Worm (Caenorhabditis elegans): ENCODE results near the gene pqn-37.

Gene pqn-37

DNA sequence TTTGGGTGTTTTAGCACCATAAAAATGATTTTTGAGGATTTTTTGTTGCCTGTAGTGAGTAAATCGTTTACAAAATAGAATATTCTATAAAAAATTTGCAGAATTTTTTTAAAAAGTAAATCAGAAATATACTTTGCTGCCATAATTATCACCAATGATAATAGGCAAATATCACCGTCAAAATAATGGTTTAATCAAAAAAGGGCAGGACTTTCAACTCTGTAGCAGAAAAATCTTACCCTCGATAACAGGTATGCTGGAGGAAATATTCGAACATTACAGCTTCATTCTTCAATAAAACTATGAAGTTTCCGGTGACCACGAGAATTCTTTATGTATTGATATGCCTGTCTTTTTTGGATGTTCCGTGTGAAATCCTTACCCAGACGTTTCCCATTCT, 38.9 kb upstream of the pqn-37 start, which contains the start of gene K09C4.4:
Gene K09C4.4 (plus strand): TSS at position 301 of the 400 bp plus-strand sequence.
- no peak for TF ChIP-seq lin-39 (tag; optimal IDR thresholded peaks at IDR 0.05)

DNA sequence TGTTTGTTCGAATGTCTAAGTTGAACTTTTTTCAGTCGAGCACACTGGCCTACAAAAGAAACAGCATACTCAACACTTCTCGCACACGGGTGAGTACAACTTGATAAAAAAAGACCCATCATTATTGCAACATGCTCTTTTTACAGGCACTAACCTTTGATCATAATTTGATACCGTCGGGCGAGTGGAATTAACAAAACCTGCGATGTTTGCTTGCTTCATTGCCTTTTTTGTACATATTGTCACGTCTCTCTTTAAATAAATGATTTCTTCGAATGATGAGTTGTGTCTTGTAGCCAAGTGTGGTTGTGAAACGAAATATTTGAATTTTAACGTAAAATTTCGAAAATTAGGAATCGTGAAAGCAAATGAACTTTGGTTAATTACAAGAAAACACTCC, 35.1 kb upstream of the pqn-37 start:
- TF ChIP-seq elt-3 (tag; optimal IDR thresholded peaks at IDR 0.05) (no peak), nhr-11 (tag; optimal IDR thresholded peaks at IDR 0.05) (no peak), aly-2 (tag; optimal IDR thresholded peaks at IDR 0.05) (no peak), unc-39 (tag; optimal IDR thresholded peaks at IDR 0.05) (no peak), tbx-2 (tag; optimal IDR thresholded peaks at IDR 0.05) (no peak), lsy-12 (tag; optimal IDR thresholded peaks at IDR 0.05) (no peak), elt-2 (tag; optimal IDR thresholded peaks at IDR 0.05) (peak; percentile 78), pqm-1 (tag; optimal IDR thresholded peaks at IDR 0.05) (peak; percentile 92), pha-4 (tag; optimal IDR thresholded peaks at IDR 0.05) (peak; percentile 58), unc-62 (GFP tag; optimal IDR thresholded peaks at IDR 0.05) (no peak), nhr-28 (tag; optimal IDR thresholded peaks at IDR 0.05) (no peak)

DNA sequence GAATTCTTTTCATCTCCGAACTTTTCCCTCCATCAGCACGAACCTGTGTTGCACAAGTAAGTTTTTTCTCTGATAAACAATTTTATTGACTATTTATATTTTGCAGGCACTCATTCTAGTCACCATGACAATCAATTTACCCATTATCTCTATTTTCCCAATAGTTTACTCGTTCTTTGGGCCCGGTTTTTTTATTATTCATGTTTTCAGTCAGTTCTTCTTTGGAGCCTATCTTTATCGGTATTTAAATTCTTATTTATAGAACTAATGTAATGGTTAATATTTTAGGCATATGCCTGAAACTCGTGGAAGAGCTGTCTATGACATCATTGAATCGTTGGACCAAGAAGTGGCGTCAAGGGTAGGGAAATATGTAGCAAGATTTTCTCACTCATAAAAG, 34.6 kb upstream of the pqn-37 start:
- TF ChIP-seq ztf-11 (tag; optimal IDR thresholded peaks at IDR 0.05), result no peak
- no peak for TF ChIP-seq nhr-67 (tag; optimal IDR thresholded peaks at IDR 0.05)
- no peak for TF ChIP-seq fkh-2 (tag; optimal IDR thresholded peaks at IDR 0.05)
- no peak for TF ChIP-seq unc-62 (GFP tag; optimal IDR thresholded peaks at IDR 0.05)
- no peak for TF ChIP-seq ceh-9 (tag; optimal IDR thresholded peaks at IDR 0.05)
- TF ChIP-seq ZK546.5 (tag; optimal IDR thresholded peaks at IDR 0.05), result no peak
- TF ChIP-seq nhr-11 (tag; optimal IDR thresholded peaks at IDR 0.05), result no peak
- no peak for TF ChIP-seq lsy-12 (tag; optimal IDR thresholded peaks at IDR 0.05)
- no peak for TF ChIP-seq elt-1 (tag; optimal IDR thresholded peaks at IDR 0.05)
- TF ChIP-seq aly-2 (tag; optimal IDR thresholded peaks at IDR 0.05), result no peak
- TF ChIP-seq pqm-1 (tag; optimal IDR thresholded peaks at IDR 0.05), result no peak
- no peak for TF ChIP-seq ceh-16 (tag; optimal IDR thresholded peaks at IDR 0.05)
- no peak for TF ChIP-seq fkh-10 (GFP tag; optimal IDR thresholded peaks at IDR 0.05)
- no peak for TF ChIP-seq nhr-43 (tag; optimal IDR thresholded peaks at IDR 0.05; ENCODE audit: poor library complexity, severe bottlenecking)
- TF ChIP-seq nhr-23 (tag; optimal IDR thresholded peaks at IDR 0.05), result no peak
- TF ChIP-seq elt-3 (tag; optimal IDR thresholded peaks at IDR 0.05), result no peak

DNA sequence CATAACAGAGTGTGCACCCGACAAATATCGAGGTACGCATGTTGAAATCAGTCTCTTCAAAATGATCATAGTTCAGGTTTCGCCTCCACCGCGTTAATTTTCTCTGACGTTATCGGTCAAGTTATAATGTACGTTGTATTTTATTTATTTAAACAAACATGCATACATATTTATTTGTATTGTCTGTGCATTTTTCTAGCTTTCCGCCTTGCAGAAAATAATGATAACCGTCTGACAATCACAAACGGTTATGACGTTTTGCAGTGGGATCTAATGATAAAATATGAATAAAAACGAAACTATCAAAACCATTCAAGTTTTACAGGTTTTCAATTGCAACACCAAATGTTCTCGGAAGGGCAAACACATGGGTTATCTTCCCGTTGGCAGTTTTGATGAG, 32.9 kb upstream of the pqn-37 start:
- peak; percentile 12 for TF ChIP-seq pha-4 (tag; optimal IDR thresholded peaks at IDR 0.05)
- peak; percentile 55 for TF ChIP-seq pqm-1 (tag; optimal IDR thresholded peaks at IDR 0.05)
- no peak for TF ChIP-seq nfya-1 (tag; optimal IDR thresholded peaks at IDR 0.05; ENCODE audit: insufficient read depth)
- no peak for TF ChIP-seq ztf-4 (tag; optimal IDR thresholded peaks at IDR 0.05)
- TF ChIP-seq jun-1 (tag; optimal IDR thresholded peaks at IDR 0.05), result peak; percentile 19
- peak; percentile 79 for TF ChIP-seq elt-2 (tag; optimal IDR thresholded peaks at IDR 0.05)
- TF ChIP-seq fkh-10 (GFP tag; optimal IDR thresholded peaks at IDR 0.05), result no peak
- TF ChIP-seq ZK546.5 (tag; optimal IDR thresholded peaks at IDR 0.05), result no peak
- no peak for TF ChIP-seq snpc-4 (tag; optimal IDR thresholded peaks at IDR 0.05)

DNA sequence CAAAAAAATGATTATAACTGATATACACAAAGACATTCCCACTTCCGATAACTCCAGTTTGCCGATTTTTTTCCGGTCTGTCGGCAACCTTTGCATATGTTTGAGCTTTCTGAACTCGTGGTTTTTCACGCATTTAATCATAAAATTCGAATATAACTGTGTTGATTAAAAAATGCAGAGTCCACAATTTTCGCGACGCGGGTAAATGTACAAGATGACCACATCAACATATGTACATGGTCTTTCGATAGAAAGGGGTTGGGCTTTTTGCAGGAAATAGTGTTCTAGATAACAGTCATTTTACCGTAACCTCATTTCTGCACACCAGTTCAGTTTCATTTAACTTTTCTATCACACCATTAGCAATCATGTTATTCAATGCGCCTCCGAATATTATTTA, 32.0 kb upstream of the pqn-37 start, which contains the start of gene K09C4.5:
Gene K09C4.5 (plus strand): TSS at position 326 of the 400 bp plus-strand sequence.
- peak; percentile 49 for TF ChIP-seq elt-2 (tag; optimal IDR thresholded peaks at IDR 0.05)
- TF ChIP-seq pqm-1 (tag; optimal IDR thresholded peaks at IDR 0.05), result peak; percentile 30
- peak; percentile 11 for TF ChIP-seq pha-4 (tag; optimal IDR thresholded peaks at IDR 0.05)
- TF ChIP-seq mml-1 (tag; optimal IDR thresholded peaks at IDR 0.05), result no peak

DNA sequence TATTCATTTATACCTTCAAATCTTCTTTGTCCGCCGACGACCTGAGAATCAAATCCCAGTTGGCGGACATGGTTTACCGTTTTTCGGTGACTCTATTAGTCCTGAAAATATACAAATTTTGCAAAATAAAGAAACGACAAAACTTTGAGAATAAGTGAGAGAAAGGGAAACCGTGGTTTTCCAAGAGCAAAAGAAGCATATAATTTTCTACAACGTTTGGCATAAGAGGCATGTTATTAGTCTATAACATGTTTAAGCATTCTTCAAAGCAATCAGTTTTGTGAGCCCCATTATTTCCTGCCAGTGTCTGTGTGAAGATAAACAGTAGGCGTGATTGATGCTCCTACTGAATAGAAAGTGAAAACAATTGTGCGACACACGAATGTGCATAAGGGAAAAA, 29.8 kb upstream of the pqn-37 start, which contains the start of gene K09C4.10:
Gene K09C4.10 (minus strand): TSS at position 101 of the 400 bp plus-strand sequence.
- no peak for TF ChIP-seq pqm-1 (tag; optimal IDR thresholded peaks at IDR 0.05)
- no peak for TF ChIP-seq daf-12 (tag; optimal IDR thresholded peaks at IDR 0.05)

DNA sequence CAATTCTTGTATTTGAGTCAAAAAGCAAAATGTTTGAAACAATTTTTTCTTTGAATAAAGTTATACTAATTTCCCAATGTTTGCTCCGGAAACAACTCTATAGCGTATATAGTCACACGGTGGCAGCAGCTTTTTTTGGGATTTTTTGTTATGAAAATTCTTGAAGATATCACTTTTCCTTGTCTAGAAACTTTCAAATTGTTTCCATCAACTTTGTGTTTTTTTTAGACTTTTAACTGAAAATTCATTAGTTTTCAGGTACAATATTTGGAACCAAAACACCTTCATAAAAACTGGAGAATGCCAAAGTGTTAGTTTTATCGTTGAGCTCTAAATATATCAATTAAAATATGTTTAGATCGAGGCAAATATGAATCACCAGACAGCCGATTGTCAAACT, 22.2 kb upstream of the pqn-37 start, which contains the start of gene K09C4.7:
Gene K09C4.7 (plus strand): TSS at position 301 of the 400 bp plus-strand sequence.
- no peak for TF ChIP-seq nhr-23 (tag; optimal IDR thresholded peaks at IDR 0.05)
- TF ChIP-seq nhr-77 (tag; optimal IDR thresholded peaks at IDR 0.05), result no peak
- no peak for TF ChIP-seq fkh-2 (tag; optimal IDR thresholded peaks at IDR 0.05)
- no peak for TF ChIP-seq mdl-1 (tag; optimal IDR thresholded peaks at IDR 0.05)
- TF ChIP-seq elt-2 (tag; optimal IDR thresholded peaks at IDR 0.05), result no peak
- no peak for TF ChIP-seq daf-12 (tag; optimal IDR thresholded peaks at IDR 0.05)
- no peak for TF ChIP-seq ceh-9 (tag; optimal IDR thresholded peaks at IDR 0.05)
- TF ChIP-seq elt-1 (tag; optimal IDR thresholded peaks at IDR 0.05), result no peak
- no peak for TF ChIP-seq jun-1 (tag; optimal IDR thresholded peaks at IDR 0.05)
- no peak for TF ChIP-seq aly-2 (tag; optimal IDR thresholded peaks at IDR 0.05)
- no peak for TF ChIP-seq lin-15B (tag; optimal IDR thresholded peaks at IDR 0.05)
- no peak for TF ChIP-seq snpc-4 (tag; optimal IDR thresholded peaks at IDR 0.05)
- TF ChIP-seq unc-39 (tag; optimal IDR thresholded peaks at IDR 0.05), result no peak
- TF ChIP-seq nhr-237 (tag; optimal IDR thresholded peaks at IDR 0.05), result no peak

Measured in whole organism, L3 larva.